Worm (Caenorhabditis elegans): ENCODE measurements around the gene ZC15.3.
"Not testable (repeated sequence)": the region's sequence is repeated elsewhere in the genome, so short reads cannot be mapped to it uniquely, and the experiment has no call there.

The ZC15.3 gene

DNA sequence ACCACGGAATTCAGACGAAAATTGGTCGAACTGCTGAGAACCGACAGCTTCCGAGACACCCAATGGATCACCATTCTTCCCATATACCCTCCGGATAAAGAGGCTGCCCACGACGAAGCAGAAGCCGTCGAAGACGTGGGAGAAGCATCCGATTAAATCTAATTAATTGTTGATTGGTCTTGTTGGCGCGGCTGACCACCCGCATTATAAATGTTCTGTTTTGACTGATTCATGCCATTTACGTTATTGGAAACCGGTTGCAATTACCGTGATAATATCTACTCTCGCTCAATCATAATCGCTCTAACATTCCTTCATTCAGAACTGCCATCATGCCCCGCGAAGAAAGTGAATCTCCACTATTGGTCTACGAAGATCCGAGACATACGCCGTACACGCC is at the start of gene ZC15.3:
Gene ZC15.3, plus strand, starts transcription at position 301 of the 400 bp plus-strand sequence.
- not testable (repeated sequence) for TF ChIP-seq pat-9 (tag; optimal IDR thresholded peaks at IDR 0.05); fax-1 (tag; optimal IDR thresholded peaks at IDR 0.05); dmd-4 (tag; optimal IDR thresholded peaks at IDR 0.05; ENCODE audit: borderline replicate concordance)

DNA sequence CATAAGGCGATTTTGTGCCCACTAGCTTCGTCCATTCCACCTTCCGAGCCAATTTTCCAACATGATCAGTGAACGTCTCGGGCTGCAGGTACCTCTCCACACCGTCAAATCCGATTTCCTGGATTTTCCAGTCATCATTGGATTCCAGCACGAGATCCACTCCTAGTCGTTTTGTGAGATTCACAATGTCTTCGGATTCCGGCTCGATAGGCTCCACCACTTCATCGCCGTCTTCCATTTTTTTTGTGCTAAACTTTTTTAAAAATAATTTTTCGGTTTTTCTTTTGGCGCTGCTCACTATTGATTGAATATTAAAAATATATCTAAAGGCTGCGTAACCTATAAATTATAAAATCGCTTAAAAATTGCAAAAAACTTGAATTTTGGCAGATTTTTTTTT is 36.4 kb upstream of the ZC15.3 start, which contains the start of gene mdt-17:
Gene mdt-17, minus strand, starts transcription at position 256 of the 400 bp plus-strand sequence.
- no peak for TF ChIP-seq gmeb-2 (tag; optimal IDR thresholded peaks at IDR 0.05)
- TF ChIP-seq dve-1 (tag; optimal IDR thresholded peaks at IDR 0.05) = no peak
- no peak for TF ChIP-seq ceh-34 (tag; optimal IDR thresholded peaks at IDR 0.05)
- TF ChIP-seq pros-1 (tag; optimal IDR thresholded peaks at IDR 0.05) = no peak

DNA sequence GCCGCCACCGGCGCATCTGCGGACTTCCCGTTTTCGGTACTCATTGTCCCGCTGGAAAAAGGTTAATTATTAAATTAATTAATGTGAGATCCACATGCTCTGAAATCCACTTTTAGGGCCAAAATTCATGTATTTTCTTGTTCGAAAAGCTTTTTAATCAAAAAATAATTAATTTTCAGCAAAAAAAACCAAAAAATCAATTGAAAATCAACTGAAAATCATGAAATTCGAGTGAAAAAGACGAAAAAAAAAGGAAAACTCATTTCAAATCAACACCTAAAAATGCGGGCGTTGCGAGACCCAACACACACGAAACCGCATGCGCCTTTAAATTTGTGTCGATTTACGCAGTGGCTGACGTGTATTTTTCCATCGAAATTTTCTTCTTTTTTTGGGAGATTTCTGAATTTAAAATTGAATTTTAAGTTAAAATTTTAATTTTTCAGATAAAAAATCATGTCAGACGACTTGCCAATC is 33.7 kb upstream of the ZC15.3 start, which contains the start of the genes prmt-1 and cdkr-3:
Gene prmt-1, minus strand, starts transcription at position 51 of the 477 bp plus-strand sequence.
Gene cdkr-3, plus strand, starts transcription at position 447 of the 477 bp plus-strand sequence.
- no peak for TF ChIP-seq tbx-7 (tag; optimal IDR thresholded peaks at IDR 0.05)
- peak; percentile 65 for TF ChIP-seq rnt-1 (tag; optimal IDR thresholded peaks at IDR 0.05)
- peak; percentile 2 for TF ChIP-seq pax-1 (tag; optimal IDR thresholded peaks at IDR 0.05)
- no peak for TF ChIP-seq gmeb-2 (tag; optimal IDR thresholded peaks at IDR 0.05)
- peak; percentile 24 for TF ChIP-seq unc-42 (tag; optimal IDR thresholded peaks at IDR 0.05)
- peak; percentile 26 for TF ChIP-seq nfya-1 (tag; optimal IDR thresholded peaks at IDR 0.05)

DNA sequence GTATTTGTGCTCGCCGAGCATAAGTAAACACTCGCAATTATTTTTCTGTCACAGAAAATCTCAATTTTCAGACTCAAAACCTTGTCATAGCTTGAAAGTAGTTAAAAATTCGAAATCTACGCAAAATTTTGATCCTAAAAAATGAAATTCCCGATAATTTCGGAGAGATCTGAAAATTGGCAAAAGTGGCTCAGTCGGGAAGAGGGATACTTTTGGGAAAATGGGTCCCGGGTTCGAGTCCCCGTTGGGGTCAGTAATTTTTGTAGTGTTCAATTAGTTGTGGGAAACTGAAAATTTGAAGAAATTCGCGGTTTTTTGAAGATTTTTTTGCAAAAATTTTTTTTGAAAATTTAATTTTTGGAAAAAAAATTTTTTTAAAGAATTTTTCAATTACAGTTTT is 26.5 kb upstream of the ZC15.3 start:
- TF ChIP-seq hlh-8 (tag; optimal IDR thresholded peaks at IDR 0.05) (no peak), T23F11.4 (GFP tag; optimal IDR thresholded peaks at IDR 0.05) (no peak), madf-2 (tag; optimal IDR thresholded peaks at IDR 0.05) (no peak)

DNA sequence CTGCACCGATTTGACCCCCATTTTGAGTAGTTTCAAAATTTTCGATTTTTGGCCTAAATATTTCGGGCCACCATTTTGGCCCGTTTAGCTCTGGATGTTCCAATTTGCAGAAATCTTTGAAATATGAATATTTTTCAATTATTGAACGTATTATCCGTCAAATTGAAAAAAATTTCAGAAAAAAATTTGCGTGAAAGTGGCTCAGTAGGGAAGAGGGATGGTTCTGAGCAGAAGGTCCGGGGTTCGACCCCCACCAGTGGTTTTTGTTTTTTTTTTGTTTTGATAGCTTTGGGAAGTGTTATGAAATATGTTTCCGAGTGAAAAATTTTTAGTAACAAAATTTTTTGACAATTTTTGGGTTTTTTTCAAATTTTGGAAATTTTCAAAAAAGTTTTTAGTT is 24.1 kb upstream of the ZC15.3 start:
- TF ChIP-seq Y22D7AL.16 (tag; optimal IDR thresholded peaks at IDR 0.05) = no peak
- no peak for TF ChIP-seq pax-1 (tag; optimal IDR thresholded peaks at IDR 0.05)
- no peak for TF ChIP-seq C38D4.7 (GFP tag; optimal IDR thresholded peaks at IDR 0.05)
- TF ChIP-seq npax-4 (tag; optimal IDR thresholded peaks at IDR 0.05) = no peak
- TF ChIP-seq unc-3 (GFP tag; conservative IDR thresholded peaks at IDR 0.05) = no peak
- TF ChIP-seq unc-3 (tag; optimal IDR thresholded peaks at IDR 0.05) = no peak
- no peak for TF ChIP-seq ceh-9 (tag; optimal IDR thresholded peaks at IDR 0.05)

DNA sequence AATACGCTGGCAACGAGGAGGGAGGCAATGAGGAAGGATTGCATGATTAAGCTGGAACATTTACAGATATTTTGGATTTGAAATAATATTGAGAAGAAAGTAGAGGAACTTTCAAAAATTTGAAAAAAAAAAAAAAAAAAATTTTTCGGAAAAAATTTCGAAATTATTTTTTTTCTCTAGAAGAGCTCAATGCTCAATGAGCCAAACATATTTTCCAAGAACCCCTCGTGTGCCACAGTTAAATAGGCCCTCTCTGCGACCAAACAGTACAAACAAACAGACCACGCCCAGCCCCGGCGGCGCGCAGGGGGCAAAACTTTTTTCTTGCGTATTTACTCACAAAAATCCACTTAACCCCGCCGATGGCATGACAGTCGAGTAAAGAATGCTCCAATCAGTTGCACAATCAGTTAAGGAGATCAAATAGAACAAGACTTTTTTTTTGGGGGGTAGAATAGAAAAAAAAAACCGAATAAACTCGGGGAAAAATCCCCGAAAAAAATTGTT is 23.5 kb upstream of the ZC15.3 start, which contains the start of gene pqn-94:
Gene pqn-94, minus strand, starts transcription at position 51 of the 507 bp plus-strand sequence.
- TF ChIP-seq ttx-3 (tag; optimal IDR thresholded peaks at IDR 0.05) (no peak), ceh-31 (tag; optimal IDR thresholded peaks at IDR 0.05) (no peak), pha-2 (tag; optimal IDR thresholded peaks at IDR 0.05) (peak; percentile 33), ahr-1 (tag; optimal IDR thresholded peaks at IDR 0.05) (no peak)

DNA sequence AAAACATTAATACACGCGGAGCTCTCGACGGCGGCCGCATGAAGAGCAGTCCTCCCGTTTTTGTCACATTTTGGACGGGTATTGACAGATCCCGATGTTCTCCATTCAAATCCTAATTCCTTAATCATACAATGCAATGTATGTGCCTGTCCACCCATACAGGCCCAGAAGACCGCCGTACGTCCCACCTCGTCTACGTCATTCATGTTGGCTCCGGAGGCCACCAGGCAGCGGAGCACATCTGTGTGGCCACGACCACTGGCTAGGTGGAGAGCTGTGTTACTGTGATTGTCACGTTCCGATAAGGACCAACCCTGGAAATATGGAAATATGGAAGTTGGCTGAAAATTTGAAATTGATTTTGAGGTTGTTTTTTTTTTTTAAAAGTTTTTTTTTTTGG is 20.6 kb upstream of the ZC15.3 start:
- TF ChIP-seq ceh-48 (tag; optimal IDR thresholded peaks at IDR 0.05) (no peak), K02D7.2 (tag; optimal IDR thresholded peaks at IDR 0.05) (no peak), syd-9 (tag; optimal IDR thresholded peaks at IDR 0.05) (no peak), unc-86 (tag; optimal IDR thresholded peaks at IDR 0.05) (no peak), ets-4 (tag; optimal IDR thresholded peaks at IDR 0.05) (no peak), hlh-15 (tag; optimal IDR thresholded peaks at IDR 0.05) (no peak), rnt-1 (tag; optimal IDR thresholded peaks at IDR 0.05) (no peak), nhr-11 (tag; optimal IDR thresholded peaks at IDR 0.05) (no peak), ceh-19 (GFP tag; optimal IDR thresholded peaks at IDR 0.05) (no peak), tbx-7 (tag; optimal IDR thresholded peaks at IDR 0.05) (no peak)

All from whole organism, late embryonic.